Worm (Caenorhabditis elegans): ENCODE results near the gene ZK892.3.

ZK892.3 gene

ce11 chrII:10034769-10035168 is 33.1 kb downstream of the ZK892.3 start:
- TF ChIP-seq flt-1 (GFP tag; IDR thresholded peaks at IDR 0.05) (peak; percentile 78; the same call in 1 of the 2 replicates), klf-2 (GFP tag; conservative IDR thresholded peaks at IDR 0.05) (peak; percentile 88), tab-1 (GFP tag; IDR thresholded peaks at IDR 0.05) (0 out of 2 replicates have a peak, but pooled peaks have one; percentile 40), ztf-23 (GFP tag; IDR thresholded peaks at IDR 0.05) (peak; percentile 73)

ce11 chrII:10035425-10035824 is 33.8 kb downstream of the ZK892.3 start:
- TF ChIP-seq ztf-29 (GFP tag; IDR thresholded peaks at IDR 0.05) (no peak), ref-1 (GFP tag; conservative IDR thresholded peaks at IDR 0.05) (no peak), flt-1 (GFP tag; IDR thresholded peaks at IDR 0.05) (no peak), med-1 (GFP tag; optimal IDR thresholded peaks at IDR 0.05; ENCODE audit: insufficient read depth) (no peak), cog-1 (tag; optimal IDR thresholded peaks at IDR 0.05) (no peak), ztf-23 (GFP tag; IDR thresholded peaks at IDR 0.05) (no peak), klf-2 (GFP tag; conservative IDR thresholded peaks at IDR 0.05) (no peak), tab-1 (GFP tag; IDR thresholded peaks at IDR 0.05) (no peak), T22C8.4 (GFP tag; IDR thresholded peaks at IDR 0.05) (no peak)

ce11 chrII:10039799-10040198 is 38.2 kb downstream of the ZK892.3 start, which contains the start of gene let-268:
let-268 (minus strand) TSS chrII:10039980.
- TF ChIP-seq cog-1 (tag; optimal IDR thresholded peaks at IDR 0.05) (no peak), ztf-29 (GFP tag; IDR thresholded peaks at IDR 0.05) (no peak), T22C8.4 (GFP tag; IDR thresholded peaks at IDR 0.05) (no peak), med-1 (GFP tag; optimal IDR thresholded peaks at IDR 0.05; ENCODE audit: insufficient read depth) (no peak), ztf-23 (GFP tag; IDR thresholded peaks at IDR 0.05) (no peak), klf-2 (GFP tag; conservative IDR thresholded peaks at IDR 0.05) (no peak), ref-1 (GFP tag; conservative IDR thresholded peaks at IDR 0.05) (no peak), flt-1 (GFP tag; IDR thresholded peaks at IDR 0.05) (no peak), tab-1 (GFP tag; IDR thresholded peaks at IDR 0.05) (no peak)

- TF ChIP-seq ref-1 (GFP tag; conservative IDR thresholded peaks at IDR 0.05) = no peak
- TF ChIP-seq tab-1 (GFP tag; IDR thresholded peaks at IDR 0.05) = no peak
- no peak for TF ChIP-seq ztf-29 (GFP tag; IDR thresholded peaks at IDR 0.05)
- TF ChIP-seq ztf-23 (GFP tag; IDR thresholded peaks at IDR 0.05) = no peak
- no peak for TF ChIP-seq cog-1 (tag; optimal IDR thresholded peaks at IDR 0.05)
- TF ChIP-seq flt-1 (GFP tag; IDR thresholded peaks at IDR 0.05) = no peak
- no peak for TF ChIP-seq klf-2 (GFP tag; conservative IDR thresholded peaks at IDR 0.05)
- TF ChIP-seq T22C8.4 (GFP tag; IDR thresholded peaks at IDR 0.05) = no peak
- TF ChIP-seq med-1 (GFP tag; optimal IDR thresholded peaks at IDR 0.05; ENCODE audit: insufficient read depth) = no peak
These were observed 39.2 kb downstream of the ZK892.3 start, which contains the start of gene ogr-2 for ce11 chrII:10040834-10041233. ogr-2 (plus strand) TSS chrII:10041134.

- TF ChIP-seq klf-2 (GFP tag; conservative IDR thresholded peaks at IDR 0.05) = no peak
These were observed 43.3 kb downstream of the ZK892.3 start, which contains the start of the genes F52H3.11 and bath-38 for ce11 chrII:10044961-10045360. F52H3.11 (minus strand) TSS chrII:10045163. bath-38 (minus strand) TSS chrII:10045270.

ce11 chrII:10045670-10046069 is 44.0 kb downstream of the ZK892.3 start:
- TF ChIP-seq cog-1 (tag; optimal IDR thresholded peaks at IDR 0.05) (no peak), med-1 (GFP tag; optimal IDR thresholded peaks at IDR 0.05; ENCODE audit: insufficient read depth) (no peak), flt-1 (GFP tag; IDR thresholded peaks at IDR 0.05) (no peak), klf-2 (GFP tag; conservative IDR thresholded peaks at IDR 0.05) (no peak), tab-1 (GFP tag; IDR thresholded peaks at IDR 0.05) (no peak), T22C8.4 (GFP tag; IDR thresholded peaks at IDR 0.05) (no peak), ztf-29 (GFP tag; IDR thresholded peaks at IDR 0.05) (no peak), ref-1 (GFP tag; conservative IDR thresholded peaks at IDR 0.05) (no peak), ztf-23 (GFP tag; IDR thresholded peaks at IDR 0.05) (no peak)

- TF ChIP-seq klf-2 (GFP tag; conservative IDR thresholded peaks at IDR 0.05) (no peak), flt-1 (GFP tag; IDR thresholded peaks at IDR 0.05) (no peak), ztf-23 (GFP tag; IDR thresholded peaks at IDR 0.05) (no peak), cog-1 (tag; optimal IDR thresholded peaks at IDR 0.05) (no peak), med-1 (GFP tag; optimal IDR thresholded peaks at IDR 0.05; ENCODE audit: insufficient read depth) (no peak), ref-1 (GFP tag; conservative IDR thresholded peaks at IDR 0.05) (no peak), tab-1 (GFP tag; IDR thresholded peaks at IDR 0.05) (no peak), T22C8.4 (GFP tag; IDR thresholded peaks at IDR 0.05) (no peak), ztf-29 (GFP tag; IDR thresholded peaks at IDR 0.05) (no peak)
These were observed 46.9 kb downstream of the ZK892.3 start, which contains the start of gene flp-4 for ce11 chrII:10048568-10048967. flp-4 (plus strand) TSS chrII:10048868.

ce11 chrII:10051485-10051884 is 49.8 kb downstream of the ZK892.3 start:
- TF ChIP-seq flt-1 (GFP tag; IDR thresholded peaks at IDR 0.05) = no peak
- TF ChIP-seq ref-1 (GFP tag; conservative IDR thresholded peaks at IDR 0.05) = no peak
- no peak for TF ChIP-seq med-1 (GFP tag; optimal IDR thresholded peaks at IDR 0.05; ENCODE audit: insufficient read depth)
- TF ChIP-seq T22C8.4 (GFP tag; IDR thresholded peaks at IDR 0.05) = no peak
- no peak for TF ChIP-seq klf-2 (GFP tag; conservative IDR thresholded peaks at IDR 0.05)
- TF ChIP-seq cog-1 (tag; optimal IDR thresholded peaks at IDR 0.05) = no peak
- TF ChIP-seq ztf-23 (GFP tag; IDR thresholded peaks at IDR 0.05) = no peak
- no peak for TF ChIP-seq tab-1 (GFP tag; IDR thresholded peaks at IDR 0.05)
- no peak for TF ChIP-seq ztf-29 (GFP tag; IDR thresholded peaks at IDR 0.05)

Measured in whole organism, midembryonic.